Worm (Caenorhabditis elegans) whole organism, late embryonic: ENCODE results near the gene elli-1.

Source experiments
- K09A11.1 ChIP-seq: sonication (generic microtip); optimal IDR thresholded peaks from 2 replicates; lab custom pipeline; 2017; ENCODE audit warnings: antibody characterized with exemption, mild to moderate bottlenecking, missing genetic modification characterization, missing compliant biosample characterization; ENCODE audit not compliant: insufficient read depth
- T23F11.4 ChIP-seq: fragments of 200-800 bp; sonication (Bioruptor generic); optimal IDR thresholded peaks from 2 replicates; lab custom pipeline; 2018; ENCODE audit warnings: mild to moderate bottlenecking, missing genetic modification characterization, missing compliant biosample characterization
- ahr-1 ChIP-seq: sonication (generic microtip); optimal IDR thresholded peaks from 2 replicates; lab custom pipeline; 2016; ENCODE audit warnings: missing genetic modification characterization, missing compliant biosample characterization
- ceh-22 ChIP-seq: sonication (generic microtip); optimal IDR thresholded peaks from 2 replicates; lab custom pipeline; 2017; ENCODE audit warnings: missing biosample characterization, missing genetic modification characterization
- ceh-34 ChIP-seq: sonication (generic microtip); optimal IDR thresholded peaks from 2 replicates; lab custom pipeline; 2016; ENCODE audit warnings: mild to moderate bottlenecking, missing genetic modification characterization, missing compliant biosample characterization
- ceh-48 ChIP-seq: sonication (generic microtip); optimal IDR thresholded peaks from 2 replicates; lab custom pipeline; 2016; ENCODE audit warnings: missing genetic modification characterization, inconsistent platforms, missing compliant biosample characterization
- ceh-9 ChIP-seq: sonication (generic microtip); optimal IDR thresholded peaks from 2 replicates; lab custom pipeline; 2016; ENCODE audit warnings: mild to moderate bottlenecking, missing genetic modification characterization, inconsistent platforms, missing compliant biosample characterization
- che-1 ChIP-seq: sonication (generic microtip); optimal IDR thresholded peaks from 2 replicates; lab custom pipeline; 2016; ENCODE audit warnings: mild to moderate bottlenecking, missing genetic modification characterization, missing compliant biosample characterization
- eyg-1 ChIP-seq: sonication (generic microtip); optimal IDR thresholded peaks from 2 replicates; lab custom pipeline; 2016; ENCODE audit warnings: missing genotype, missing genetic modification characterization, missing compliant biosample characterization
- fax-1 ChIP-seq: sonication (generic microtip); optimal IDR thresholded peaks from 2 replicates; lab custom pipeline; 2016; ENCODE audit warnings: missing genotype, missing genetic modification characterization, missing compliant biosample characterization
- hlh-8 ChIP-seq: sonication (generic microtip); optimal IDR thresholded peaks from 2 replicates; lab custom pipeline; 2016; ENCODE audit warnings: missing genotype, missing genetic modification characterization, missing compliant biosample characterization
- lim-6 ChIP-seq: sonication (generic microtip); optimal IDR thresholded peaks from 2 replicates; lab custom pipeline; 2016; ENCODE audit warnings: missing genetic modification characterization, missing compliant biosample characterization
- madf-2 ChIP-seq: sonication (generic microtip); optimal IDR thresholded peaks from 2 replicates; lab custom pipeline; 2017; ENCODE audit warnings: missing genetic modification characterization, missing compliant biosample characterization
- mec-3 ChIP-seq: sonication (generic microtip); optimal IDR thresholded peaks from 2 replicates; lab custom pipeline; 2016; ENCODE audit warnings: borderline replicate concordance, missing genetic modification characterization, missing compliant biosample characterization
- nfya-1 ChIP-seq: sonication (generic microtip); optimal IDR thresholded peaks from 2 replicates; lab custom pipeline; 2017; ENCODE audit warnings: missing genetic modification characterization, mild to moderate bottlenecking, missing compliant biosample characterization, antibody characterized with exemption, moderate library complexity
- nhr-232 ChIP-seq: sonication (generic microtip); optimal IDR thresholded peaks from 2 replicates; lab custom pipeline; 2016; ENCODE audit warnings: missing genetic modification characterization, missing compliant biosample characterization
- pag-3 ChIP-seq: sonication (generic microtip); optimal IDR thresholded peaks from 2 replicates; lab custom pipeline; 2016; ENCODE audit warnings: missing compliant biosample characterization, missing genetic modification characterization, borderline replicate concordance
- pat-9 ChIP-seq: fragments of 200-800 bp; sonication (Bioruptor generic); optimal IDR thresholded peaks from 2 replicates; lab custom pipeline; 2018; ENCODE audit warnings: mild to moderate bottlenecking, missing genetic modification characterization, moderate library complexity, missing compliant biosample characterization
- pax-1 ChIP-seq: fragments of 150-350 bp; optimal IDR thresholded peaks from 2 replicates; lab custom pipeline; 2014; ENCODE audit warnings: missing biosample characterization, missing genetic modification characterization
- pqm-1 ChIP-seq: sonication (generic microtip); optimal IDR thresholded peaks from 2 replicates; lab custom pipeline; 2016; ENCODE audit warnings: missing genetic modification characterization, missing compliant biosample characterization
- pros-1 ChIP-seq: fragments of 150-350 bp; optimal IDR thresholded peaks from 2 replicates; lab custom pipeline; 2014; ENCODE audit warnings: missing biosample characterization, missing genetic modification reagents, missing genetic modification characterization
- ref-2 ChIP-seq: sonication (generic microtip); optimal IDR thresholded peaks from 2 replicates; lab custom pipeline; 2016; ENCODE audit warnings: missing genetic modification characterization, missing compliant biosample characterization
- sox-4 ChIP-seq: sonication (generic microtip); optimal IDR thresholded peaks from 2 replicates; lab custom pipeline; 2017; ENCODE audit warnings: mild to moderate bottlenecking, missing genetic modification characterization, inconsistent platforms, missing compliant biosample characterization
- syd-9 ChIP-seq: sonication (generic microtip); optimal IDR thresholded peaks from 2 replicates; lab custom pipeline; 2016; ENCODE audit warnings: mild to moderate bottlenecking, missing genetic modification characterization, moderate library complexity, missing compliant biosample characterization
- tbx-2 ChIP-seq: sonication (generic microtip); optimal IDR thresholded peaks from 2 replicates; lab custom pipeline; 2016; ENCODE audit warnings: missing genetic modification characterization, missing compliant biosample characterization
- tbx-7 ChIP-seq: sonication (generic microtip); optimal IDR thresholded peaks from 2 replicates; lab custom pipeline; 2016; ENCODE audit warnings: missing genotype, missing genetic modification characterization, missing compliant biosample characterization
- unc-3 ChIP-seq, 2 experiments: fragments of 200-800 bp in 1 of 2; sonication (Bioruptor generic) in 1 of 2; sonication (generic microtip) in 1 of 2; conservative IDR thresholded peaks in 1 of 2; optimal IDR thresholded peaks in 1 of 2; 2 replicates each; pipeline versions ENCODE4 v1.3.6 to Lab custom; 2016 to 2022; ENCODE audit warnings: missing compliant biosample characterization in 2 of 2, missing genetic modification characterization in 2 of 2, missing genetic modification reagents in 1 of 2
- unc-55 ChIP-seq: sonication (generic microtip); optimal IDR thresholded peaks from 2 replicates; lab custom pipeline; 2017; ENCODE audit warnings: missing biosample characterization, missing genetic modification reagents, missing genetic modification characterization
- zip-5 ChIP-seq: sonication (generic microtip); optimal IDR thresholded peaks from 2 replicates; lab custom pipeline; 2016; ENCODE audit warnings: missing genetic modification characterization, missing compliant biosample characterization

elli-1 gene

ce11 chrIV:8743654-8744332 is 10.8 kb downstream of the elli-1 start, which contains the start of gene F21D5.7 (continued):
- no peak for TF ChIP-seq pax-1 (tag; lab: Kevin White, UChicago)
- no peak for TF ChIP-seq pros-1 (tag; lab: Kevin White, UChicago)
- no peak for TF ChIP-seq tbx-2 (tag; lab: Kevin White, UChicago)

DNA sequence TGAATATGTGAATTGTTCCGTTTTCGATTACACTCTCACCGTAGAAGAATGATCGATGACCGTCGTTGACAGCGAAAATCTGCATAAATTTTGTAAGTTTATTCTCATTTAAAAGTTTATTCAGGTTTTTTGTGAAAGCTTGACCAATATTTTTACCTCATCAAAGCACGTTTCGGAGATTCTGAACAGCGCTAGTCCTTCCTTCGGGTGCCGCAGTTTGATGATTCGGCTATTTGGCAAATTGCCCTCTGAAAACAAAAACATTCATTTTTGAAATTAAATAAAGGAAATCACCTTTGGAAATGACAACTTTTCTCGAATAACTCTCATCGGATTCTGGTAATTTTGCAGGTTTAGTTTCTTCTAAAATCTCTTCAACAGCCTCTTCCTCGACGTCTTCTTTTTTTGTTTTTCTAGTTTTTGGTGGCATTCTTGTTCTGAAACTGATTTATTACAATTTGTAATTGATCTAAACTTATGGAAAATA is 13.6 kb downstream of the elli-1 start, which contains the start of gene F21D5.6:
Gene F21D5.6 (minus strand): TSS at position 437 of the 487 bp plus-strand sequence.
- no peak for TF ChIP-seq ceh-34 (tag; lab: Kevin White, UChicago)
- no peak for TF ChIP-seq pat-9 (tag; lab: Kevin White, UChicago)
- no peak for TF ChIP-seq syd-9 (tag; lab: Kevin White, UChicago)

DNA sequence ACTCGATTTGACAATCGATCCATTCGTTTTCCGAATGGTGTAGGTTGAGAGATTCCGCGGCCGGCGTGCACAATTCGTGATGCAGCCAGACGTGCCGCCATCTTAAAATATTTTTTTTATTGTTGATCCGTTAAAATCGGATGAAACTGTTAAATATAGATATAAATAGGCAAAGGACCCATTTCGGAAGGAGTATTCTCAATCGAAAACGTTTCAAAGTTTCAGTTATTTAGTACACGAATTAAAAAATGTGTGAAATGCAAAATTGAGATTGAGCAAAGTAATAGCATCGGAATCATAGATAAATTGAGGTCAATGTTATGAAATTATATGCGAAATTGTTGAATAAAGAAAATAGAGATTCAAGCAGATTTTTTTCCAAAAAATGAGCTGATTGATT is 14.7 kb downstream of the elli-1 start, which contains the start of gene mrps-33:
Gene mrps-33 (minus strand): TSS at position 101 of the 400 bp plus-strand sequence.
- TF ChIP-seq ceh-22 (no peak), nhr-232 (tag; lab: Kevin White, UChicago) (no peak), eyg-1 (tag; lab: Kevin White, UChicago) (no peak), zip-5 (no peak), sox-4 (tag; lab: Kevin White, UChicago) (no peak), hlh-8 (tag; lab: Kevin White, UChicago) (no peak), che-1 (no peak)

ce11 chrIV:8739294-8739693 is 15.3 kb downstream of the elli-1 start, which contains the start of gene F21D5.5:
Gene F21D5.5 (minus strand): TSS chrIV:8739394.
- TF ChIP-seq pqm-1 (no peak), fax-1 (no peak)

- no peak for TF ChIP-seq ceh-9 (tag; lab: Kevin White, UChicago)
- TF ChIP-seq lim-6 (tag; lab: Kevin White, UChicago) = no peak
- no peak for TF ChIP-seq ref-2
- TF ChIP-seq madf-2 (tag; lab: Kevin White, UChicago) = no peak
- no peak for TF ChIP-seq pag-3 (tag; lab: Kevin White, UChicago)
- TF ChIP-seq ahr-1 (tag; lab: Kevin White, UChicago) = no peak
- no peak for TF ChIP-seq unc-55 (GFP tag; lab: Kevin White, UChicago)
- TF ChIP-seq K09A11.1 = no peak
- TF ChIP-seq nhr-232 (tag; lab: Kevin White, UChicago) = no peak
- no peak for TF ChIP-seq T23F11.4 (GFP tag; lab: Kevin White, UChicago)
- TF ChIP-seq unc-3 (GFP tag; conservative IDR thresholded peaks at IDR 0.05; lab: Robert Waterston, UW) = no peak
- no peak for TF ChIP-seq unc-3 (tag; optimal IDR thresholded peaks at IDR 0.05; lab: Kevin White, UChicago)
- TF ChIP-seq mec-3 (tag; lab: Kevin White, UChicago) = no peak
- TF ChIP-seq pqm-1 = no peak
- no peak for TF ChIP-seq tbx-7
Observed at ce11 chrIV:8737787-8738186, 16.8 kb downstream of the elli-1 start, which contains the start of gene F21D5.4. Gene F21D5.4 (plus strand): TSS chrIV:8738087.

- TF ChIP-seq ceh-48 (tag; lab: Kevin White, UChicago) (peak; percentile 31), nfya-1 (peak; percentile 66), ref-2 (no peak)
Observed at ce11 chrIV:8737354-8737753, 17.3 kb downstream of the elli-1 start.
